Worm (Caenorhabditis elegans) whole organism, L1 larva: ENCODE results near the gene skr-17.

Experiments used
- C16A3.4 ChIP-seq: fragments of 150-350 bp; optimal IDR thresholded peaks from 2 replicates; lab custom pipeline; 2014; ENCODE audit warnings: missing biosample characterization, missing genetic modification characterization
- C34B4.2 ChIP-seq: sonication (generic microtip); optimal IDR thresholded peaks from 2 replicates; lab custom pipeline; 2017; ENCODE audit warnings: mild to moderate bottlenecking, missing genetic modification characterization, missing compliant biosample characterization
- aly-2 ChIP-seq: fragments of 150-350 bp; optimal IDR thresholded peaks from 2 replicates; lab custom pipeline; 2014; ENCODE audit warnings: missing biosample characterization, missing genetic modification characterization
- blmp-1 ChIP-seq: fragments of 150-350 bp; optimal IDR thresholded peaks from 2 replicates; lab custom pipeline; 2014; ENCODE audit warnings: missing biosample characterization, missing genetic modification characterization
- ceh-8 ChIP-seq: fragments of 200-800 bp; sonication (Bioruptor generic); optimal IDR thresholded peaks from 2 replicates; lab custom pipeline; 2018; ENCODE audit warnings: mild to moderate bottlenecking, missing genetic modification characterization, moderate library complexity, missing compliant biosample characterization
- ceh-88 ChIP-seq: fragments of 200-800 bp; sonication (Bioruptor generic); IDR thresholded peaks from 2 replicates; pipeline ENCODE4 v1.3.6; 2022; ENCODE audit warnings: missing genetic modification characterization, missing compliant biosample characterization
- ceh-90 ChIP-seq: sonication (generic microtip); optimal IDR thresholded peaks from 2 replicates; lab custom pipeline; 2016; ENCODE audit warnings: missing genetic modification characterization, missing compliant biosample characterization
- dpl-1 ChIP-seq, 3 experiments: fragments of 150-350 bp in 2 of 3; sonication (generic microtip) in 1 of 3; optimal IDR thresholded peaks; 2 replicates each; lab custom pipeline; 2014 to 2017; ENCODE audit warnings: missing biosample characterization in 3 of 3, missing genetic modification characterization in 3 of 3, missing genetic modification reagents in 3 of 3
- dsc-1 ChIP-seq: sonication (generic microtip); optimal IDR thresholded peaks from 2 replicates; lab custom pipeline; 2016; ENCODE audit warnings: mild to moderate bottlenecking, missing genetic modification characterization, missing compliant biosample characterization
- efl-1 ChIP-seq, 4 experiments: fragments of 150-350 bp; optimal IDR thresholded peaks in 3 of 4; peaks in 1 of 4; 1 replicate in 1 of 4; 2 replicates in 3 of 4; lab custom pipeline; 2014; ENCODE audit warnings: missing biosample characterization in 2 of 4, missing genetic modification characterization in 2 of 4, missing genetic modification reagents in 2 of 4
- elt-2 ChIP-seq: sonication (generic microtip); optimal IDR thresholded peaks from 2 replicates; lab custom pipeline; 2016; ENCODE audit warnings: missing genetic modification characterization, mild to moderate bottlenecking, inconsistent platforms, missing compliant biosample characterization, missing genetic modification reagents
- fkh-10 ChIP-seq: sonication (generic microtip); optimal IDR thresholded peaks from 2 replicates; lab custom pipeline; 2017; ENCODE audit warnings: missing biosample characterization, missing genetic modification reagents, missing genetic modification characterization
- fkh-8 ChIP-seq: sonication (generic microtip); optimal IDR thresholded peaks from 2 replicates; lab custom pipeline; 2016; ENCODE audit warnings: mild to moderate bottlenecking, missing genetic modification characterization, missing compliant biosample characterization
- jun-1 ChIP-seq: fragments of 150-350 bp; optimal IDR thresholded peaks from 2 replicates; lab custom pipeline; 2014; ENCODE audit warnings: missing biosample characterization, missing genetic modification reagents, missing genetic modification characterization
- lin-14 ChIP-seq: fragments of 200-800 bp; sonication (Bioruptor generic); optimal IDR thresholded peaks from 2 replicates; lab custom pipeline; 2018; ENCODE audit warnings: mild to moderate bottlenecking, missing genetic modification characterization, moderate library complexity, missing compliant biosample characterization
- lin-35 ChIP-seq, 2 experiments: fragments of 150-350 bp; optimal IDR thresholded peaks; 2 replicates each; lab custom pipeline; 2014; ENCODE audit warnings: missing biosample characterization in 2 of 2, missing genetic modification characterization in 2 of 2, missing genetic modification reagents in 2 of 2
- lin-39 ChIP-seq: fragments of 150-350 bp; optimal IDR thresholded peaks from 2 replicates; lab custom pipeline; 2014; ENCODE audit warnings: missing biosample characterization, missing genetic modification reagents, missing genetic modification characterization
- lsy-2 ChIP-seq, 2 experiments: fragments of 150-350 bp; optimal IDR thresholded peaks; 2 replicates each; lab custom pipeline; 2014; ENCODE audit warnings: missing biosample characterization in 2 of 2, missing genetic modification characterization in 2 of 2
- mep-1 ChIP-seq: fragments of 150-350 bp; optimal IDR thresholded peaks from 2 replicates; lab custom pipeline; 2014; ENCODE audit warnings: missing biosample characterization, missing genetic modification characterization
- nhr-19 ChIP-seq: fragments of 200-800 bp; sonication (Bioruptor generic); conservative IDR thresholded peaks from 2 replicates; pipeline ENCODE4 v1.3.6; 2022; ENCODE audit warnings: missing genetic modification characterization, missing compliant biosample characterization
- nhr-20 ChIP-seq: sonication (generic microtip); optimal IDR thresholded peaks from 2 replicates; lab custom pipeline; 2016; ENCODE audit warnings: mild to moderate bottlenecking, missing genetic modification characterization, missing compliant biosample characterization
- nhr-28 ChIP-seq: fragments of 150-350 bp; optimal IDR thresholded peaks from 2 replicates; lab custom pipeline; 2014; ENCODE audit warnings: missing biosample characterization, missing genetic modification characterization
- nhr-47 ChIP-seq: sonication (generic microtip); optimal IDR thresholded peaks from 2 replicates; lab custom pipeline; 2016; ENCODE audit warnings: mild to moderate bottlenecking, missing genetic modification characterization, moderate library complexity, missing compliant biosample characterization
- nhr-71 ChIP-seq: sonication (generic microtip); optimal IDR thresholded peaks from 2 replicates; lab custom pipeline; 2016; ENCODE audit warnings: mild to moderate bottlenecking, missing genetic modification characterization, moderate library complexity, missing compliant biosample characterization
- nhr-76 ChIP-seq: sonication (generic microtip); optimal IDR thresholded peaks from 2 replicates; lab custom pipeline; 2017; ENCODE audit warnings: missing biosample characterization, missing genetic modification characterization
- nhr-77 ChIP-seq: fragments of 150-350 bp; optimal IDR thresholded peaks from 2 replicates; lab custom pipeline; 2014; ENCODE audit warnings: missing biosample characterization, missing genetic modification characterization
- nhr-84 ChIP-seq: sonication (generic microtip); optimal IDR thresholded peaks from 2 replicates; lab custom pipeline; 2017; ENCODE audit warnings: missing biosample characterization, missing genetic modification characterization
- nhr-90 ChIP-seq: sonication (generic microtip); optimal IDR thresholded peaks from 2 replicates; lab custom pipeline; 2016; ENCODE audit warnings: mild to moderate bottlenecking, missing genetic modification characterization, missing compliant biosample characterization; ENCODE audit not compliant: poor library complexity
- rnt-1 ChIP-seq: sonication (generic microtip); optimal IDR thresholded peaks from 2 replicates; lab custom pipeline; 2016; ENCODE audit warnings: mild to moderate bottlenecking, missing genetic modification characterization, moderate library complexity, missing compliant biosample characterization
- snpc-4 ChIP-seq: fragments of 150-350 bp; optimal IDR thresholded peaks from 2 replicates; lab custom pipeline; 2014; ENCODE audit warnings: missing biosample characterization, missing genetic modification characterization
- snu-23 ChIP-seq: sonication (generic microtip); optimal IDR thresholded peaks from 2 replicates; lab custom pipeline; 2016; ENCODE audit warnings: missing genetic modification characterization, missing compliant biosample characterization
- sptf-1 ChIP-seq: fragments of 150-350 bp; optimal IDR thresholded peaks from 2 replicates; lab custom pipeline; 2014; ENCODE audit warnings: missing biosample characterization, missing genetic modification characterization
- sup-37 ChIP-seq: fragments of 200-800 bp; sonication (Bioruptor generic); optimal IDR thresholded peaks from 2 replicates; lab custom pipeline; 2018; ENCODE audit warnings: mild to moderate bottlenecking, missing genetic modification characterization, missing compliant biosample characterization
- tbx-2 ChIP-seq: sonication (generic microtip); optimal IDR thresholded peaks from 2 replicates; lab custom pipeline; 2016; ENCODE audit warnings: missing genetic modification characterization, missing compliant biosample characterization
- unc-30 ChIP-seq: sonication (generic microtip); optimal IDR thresholded peaks from 2 replicates; lab custom pipeline; 2017; ENCODE audit warnings: missing biosample characterization, missing genetic modification characterization
- unc-86 ChIP-seq: sonication (generic microtip); optimal IDR thresholded peaks from 2 replicates; lab custom pipeline; 2016; ENCODE audit warnings: missing genetic modification characterization, missing compliant biosample characterization
- xbp-1 ChIP-seq: sonication (generic microtip); optimal IDR thresholded peaks from 2 replicates; lab custom pipeline; 2016; ENCODE audit warnings: missing genetic modification characterization, missing compliant biosample characterization
- zag-1 ChIP-seq: fragments of 150-350 bp; optimal IDR thresholded peaks from 2 replicates; lab custom pipeline; 2014; ENCODE audit warnings: missing biosample characterization, missing genetic modification characterization

skr-17 gene

DNA sequence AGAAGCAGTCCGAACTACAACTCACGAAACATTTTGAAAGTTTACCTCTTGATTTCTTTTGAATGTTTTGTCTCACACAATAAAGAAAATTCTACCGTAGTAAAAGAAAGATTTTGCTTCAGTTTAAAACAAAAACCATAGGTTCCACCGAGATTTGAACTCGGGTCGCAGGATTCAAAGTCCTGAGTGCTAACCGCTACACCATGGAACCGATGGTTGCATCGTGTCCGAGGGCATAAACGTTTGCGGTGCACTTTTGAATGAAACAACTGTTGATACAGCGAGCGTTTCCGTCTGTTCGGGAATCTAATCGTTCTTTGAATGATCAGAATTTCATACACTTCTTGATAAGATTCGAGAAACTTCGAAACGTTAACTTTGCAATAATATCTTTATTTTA, 26.5 kb upstream of the skr-17 start (continued):
- TF ChIP-seq zag-1 (tag; lab: Kevin White, UChicago) (no peak), nhr-77 (tag; lab: Kevin White, UChicago) (no peak), nhr-47 (peak; percentile 66), nhr-90 (peak; percentile 79), C34B4.2 (tag; lab: Kevin White, UChicago) (no peak), unc-30 (no peak), mep-1 (tag; lab: Kevin White, UChicago) (peak; percentile 61), nhr-20 (tag; lab: Kevin White, UChicago) (peak; percentile 72), nhr-19 (GFP tag; lab: Robert Waterston, UW) (peak; percentile 97)

DNA sequence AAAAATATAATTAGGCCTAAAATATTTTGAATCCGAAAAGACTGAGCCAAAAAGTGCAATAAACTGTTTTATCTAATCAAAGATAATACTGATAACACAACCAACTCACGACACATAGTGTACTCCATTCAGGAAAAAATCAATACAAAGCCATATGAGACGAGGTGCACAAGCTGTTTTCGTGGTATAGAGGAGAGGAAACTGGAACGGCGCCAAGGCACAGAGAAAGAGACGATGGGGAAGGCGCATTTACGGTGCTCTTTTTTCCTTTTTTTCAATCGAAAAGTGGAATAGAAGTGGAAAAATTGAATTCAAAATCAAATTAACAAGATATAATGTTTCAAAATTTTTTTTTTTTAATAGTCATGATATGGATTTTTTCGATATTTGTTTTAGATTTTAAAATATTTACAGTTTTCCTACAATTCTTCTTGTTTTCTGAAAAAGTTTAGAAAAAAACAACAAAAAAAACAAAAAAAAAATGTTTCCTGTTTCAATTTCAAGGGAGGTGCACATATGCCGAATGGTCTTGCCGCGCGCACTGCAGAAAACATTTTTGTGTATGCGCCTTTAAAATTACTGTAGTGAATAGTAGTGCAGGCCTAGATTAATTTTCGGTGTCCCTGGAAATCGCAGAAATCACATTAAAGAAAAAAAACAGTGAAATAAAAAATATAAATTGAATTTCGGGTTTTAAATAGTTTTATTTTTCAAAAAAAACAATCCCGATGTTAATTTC, 24.8 kb upstream of the skr-17 start, which contains the start of gene B0228.7:
TSS of gene B0228.7 (minus strand) at position 627 of the 739 bp plus-strand sequence.
- TF ChIP-seq unc-86 (tag; lab: Kevin White, UChicago) (peak; percentile 25), nhr-71 (tag; lab: Kevin White, UChicago) (peak; percentile 28), ceh-90 (tag; lab: Kevin White, UChicago) (no peak), xbp-1 (tag; lab: Kevin White, UChicago) (peak; percentile 9), nhr-47 (peak; percentile 29), elt-2 (tag; lab: Kevin White, UChicago) (peak; percentile 40), lin-39 (no peak), nhr-76 (tag; lab: Kevin White, UChicago) (no peak), lin-14 (GFP tag; lab: Kevin White, UChicago) (peak; percentile 37), C16A3.4 (tag; lab: Kevin White, UChicago) (peak; percentile 16), aly-2 (tag; lab: Kevin White, UChicago) (no peak), dpl-1 (GFP tag; optimal IDR thresholded peaks at IDR 0.05; lab: Kevin White, UChicago) (peak in 1 of 3 experiments; percentile 18), jun-1 (tag; lab: Kevin White, UChicago) (no peak), C34B4.2 (tag; lab: Kevin White, UChicago) (no peak), nhr-90 (no peak), lsy-2 (tag; optimal IDR thresholded peaks at IDR 0.05; lab: Kevin White, UChicago) (peak in 1 of 2 experiments; percentile 65), sup-37 (GFP tag; lab: Kevin White, UChicago) (no peak), efl-1 (optimal IDR thresholded peaks at IDR 0.05; lab: Kevin White, UChicago) (peak; percentile 50 to 61), efl-1 (GFP tag; optimal IDR thresholded peaks at IDR 0.05 in 1 of 2; lab: Kevin White, UChicago) (peak in 1 of 2 experiments; percentile 93), snu-23 (GFP tag; lab: Kevin White, UChicago) (peak; percentile 11), fkh-8 (tag; lab: Kevin White, UChicago) (peak; percentile 24), rnt-1 (peak; percentile 32), lin-35 (GFP tag; optimal IDR thresholded peaks at IDR 0.05; lab: Kevin White, UChicago) (peak in 1 of 2 experiments; percentile 9), ceh-8 (GFP tag; lab: Kevin White, UChicago) (peak; percentile 14)

DNA sequence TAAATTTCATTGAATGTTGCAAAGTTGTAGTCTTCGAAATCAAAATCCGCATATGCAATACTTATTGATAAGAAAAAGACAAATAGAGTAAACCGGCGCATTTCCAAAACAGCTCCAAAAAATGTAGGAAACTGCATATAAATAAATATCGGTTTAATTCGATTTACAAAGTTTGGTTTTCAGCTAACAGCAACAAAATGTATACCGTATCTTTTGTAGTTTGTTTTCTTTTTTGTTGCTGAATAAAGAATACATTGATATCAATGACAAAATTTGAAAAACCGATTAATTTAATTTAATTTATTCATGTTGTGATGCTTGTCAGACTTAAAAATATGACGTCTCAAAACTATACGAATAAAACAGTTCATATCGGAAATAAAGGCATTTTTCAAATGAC, 21.9 kb upstream of the skr-17 start, which contains the start of gene B0228.8:
TSS of gene B0228.8 (minus strand) at position 101 of the 400 bp plus-strand sequence.
- TF ChIP-seq snpc-4 (tag; lab: Kevin White, UChicago): no peak
- TF ChIP-seq fkh-10 (GFP tag; lab: Kevin White, UChicago): no peak
- no peak for TF ChIP-seq nhr-28 (tag; lab: Kevin White, UChicago)
- no peak for TF ChIP-seq snu-23 (GFP tag; lab: Kevin White, UChicago)
- no peak for TF ChIP-seq jun-1 (tag; lab: Kevin White, UChicago)
- TF ChIP-seq sptf-1 (tag; lab: Kevin White, UChicago): no peak
- TF ChIP-seq ceh-88 (GFP tag; lab: Robert Waterston, UW): no peak
- no peak for TF ChIP-seq nhr-77 (tag; lab: Kevin White, UChicago)
- no peak for TF ChIP-seq nhr-84 (tag; lab: Kevin White, UChicago)
- no peak for TF ChIP-seq tbx-2 (tag; lab: Kevin White, UChicago)
- no peak for TF ChIP-seq dsc-1 (tag; lab: Kevin White, UChicago)
- no peak for TF ChIP-seq blmp-1 (tag; lab: Kevin White, UChicago)
